Fruit fly (Drosophila melanogaster) whole organism, embryonic: ENCODE results near the gene yps.

Source experiments
- CG10267 ChIP-seq: fragments of 200-800 bp; sonication (Bioruptor generic); optimal IDR thresholded peaks from 2 replicates; lab custom pipeline; 2018; ENCODE audit warnings: missing biosample characterization, mild to moderate bottlenecking, missing genetic modification characterization, moderate library complexity
- CG11696 ChIP-seq: fragments of 200-800 bp; sonication (Bioruptor generic); IDR thresholded peaks from 2 replicates; pipeline ENCODE4 v1.3.6; 2022; ENCODE audit warnings: missing biosample characterization, missing genetic modification characterization
- CG12104 ChIP-seq: fragments of 200-800 bp; sonication (Bioruptor generic); optimal IDR thresholded peaks from 3 replicates; lab custom pipeline; 2016; ENCODE audit warnings: missing biosample characterization, missing genetic modification characterization
- CG15073 ChIP-seq: fragments of 200-800 bp; sonication (Bioruptor generic); optimal IDR thresholded peaks from 2 replicates; lab custom pipeline; 2016; ENCODE audit warnings: missing biosample characterization, missing genetic modification characterization
- CG15269 ChIP-seq: fragments of 200-800 bp; sonication (Bioruptor generic); optimal IDR thresholded peaks from 2 replicates; lab custom pipeline; 2018; ENCODE audit warnings: missing biosample characterization, mild to moderate bottlenecking, missing genetic modification characterization, moderate library complexity
- CG1529 ChIP-seq: fragments of 200-800 bp; sonication (Bioruptor generic); optimal IDR thresholded peaks from 3 replicates; lab custom pipeline; 2018; ENCODE audit warnings: missing biosample characterization, missing genetic modification characterization
- CG16863 ChIP-seq: fragments of 200-800 bp; sonication (Bioruptor generic); optimal IDR thresholded peaks from 3 replicates; lab custom pipeline; 2016; ENCODE audit warnings: missing biosample characterization, missing genetic modification characterization
- CG4617 ChIP-seq: fragments of 200-800 bp; sonication (Bioruptor generic); optimal IDR thresholded peaks from 3 replicates; lab custom pipeline; 2016; ENCODE audit warnings: missing biosample characterization, missing genetic modification characterization, borderline replicate concordance
- CG6272 ChIP-seq: fragments of 200-800 bp; sonication (Bioruptor generic); IDR thresholded peaks from 2 replicates; pipeline ENCODE4 v1.3.6; 2022; ENCODE audit warnings: missing biosample characterization, missing genetic modification characterization
- CG7928 ChIP-seq: fragments of 200-800 bp; sonication (Bioruptor generic); optimal IDR thresholded peaks from 2 replicates; lab custom pipeline; 2017; ENCODE audit warnings: missing biosample characterization, mild to moderate bottlenecking, missing genetic modification characterization
- CG7987 ChIP-seq: fragments of 200-800 bp; sonication (Bioruptor generic); optimal IDR thresholded peaks from 2 replicates; lab custom pipeline; 2018; ENCODE audit warnings: missing biosample characterization, mild to moderate bottlenecking, missing genetic modification characterization, moderate library complexity
- CG8281 ChIP-seq: fragments of 200-800 bp; sonication (Bioruptor generic); optimal IDR thresholded peaks from 2 replicates; lab custom pipeline; 2018; ENCODE audit warnings: missing biosample characterization, mild to moderate bottlenecking, missing genetic modification characterization, moderate library complexity
- CG8290 ChIP-seq, 3 experiments: fragments of 200-800 bp; sonication (Bioruptor generic); optimal IDR thresholded peaks; 2 replicates each; lab custom pipeline; 2016 to 2019; ENCODE audit warnings: missing biosample characterization in 3 of 3, missing genetic modification characterization in 3 of 3, mild to moderate bottlenecking in 2 of 3, moderate library complexity in 1 of 3
- CG9609 ChIP-seq: fragments of 200-800 bp; sonication (Bioruptor generic); optimal IDR thresholded peaks from 3 replicates; lab custom pipeline; 2016; ENCODE audit warnings: missing biosample characterization, missing genetic modification characterization
- CoRest ChIP-seq: fragments of 200-800 bp; sonication (Bioruptor generic); optimal IDR thresholded peaks from 3 replicates; lab custom pipeline; 2018; ENCODE audit warnings: missing biosample characterization, mild to moderate bottlenecking, missing genetic modification characterization, moderate library complexity
- Dip2 ChIP-seq: fragments of 200-800 bp; sonication (Bioruptor generic); IDR thresholded peaks from 2 replicates; pipeline ENCODE4 v1.3.6; 2022; ENCODE audit warnings: missing biosample characterization, missing genetic modification characterization
- Dp ChIP-seq: fragments of 200-800 bp; sonication (Bioruptor generic); optimal IDR thresholded peaks from 2 replicates; lab custom pipeline; 2018; ENCODE audit warnings: missing biosample characterization, mild to moderate bottlenecking, missing genetic modification characterization, moderate library complexity
- ERR ChIP-seq: fragments of 200-800 bp; sonication (Bioruptor generic); optimal IDR thresholded peaks from 2 replicates; lab custom pipeline; 2016; ENCODE audit warnings: missing biosample characterization, missing genetic modification characterization
- H2.0 ChIP-seq: fragments of 200-800 bp; sonication (Bioruptor generic); IDR thresholded peaks from 2 replicates; pipeline ENCODE4 v1.3.6; 2022; ENCODE audit warnings: missing biosample characterization, missing genetic modification characterization
- HHEX ChIP-seq: fragments of 200-800 bp; sonication (Bioruptor generic); optimal IDR thresholded peaks from 3 replicates; lab custom pipeline; 2017; ENCODE audit warnings: missing biosample characterization, mild to moderate bottlenecking, missing genetic modification characterization, missing genetic modification reagents
- HLHmδ ChIP-seq: fragments of 200-800 bp; sonication (Bioruptor generic); optimal IDR thresholded peaks from 2 replicates; lab custom pipeline; 2018; ENCODE audit warnings: missing biosample characterization, mild to moderate bottlenecking, missing genetic modification characterization, moderate library complexity
- Hand ChIP-seq: fragments of 200-800 bp; sonication (Bioruptor generic); optimal IDR thresholded peaks from 2 replicates; lab custom pipeline; 2017; ENCODE audit warnings: mild to moderate bottlenecking, missing biosample characterization, missing genetic modification reagents, missing genetic modification characterization
- Sox100B ChIP-seq: fragments of 200-800 bp; sonication (Bioruptor generic); optimal IDR thresholded peaks from 3 replicates; lab custom pipeline; 2018; ENCODE audit warnings: missing biosample characterization, mild to moderate bottlenecking, missing genetic modification characterization
- Trl ChIP-seq, 3 experiments: fragments of >200 bp in 2 of 3; fragments of 200-800 bp in 1 of 3; sonication (Bioruptor generic) in 1 of 3; optimal IDR thresholded peaks; 2 replicates in 1 of 3; 3 replicates in 2 of 3; lab custom pipeline; 2016 to 2017; ENCODE audit warnings: missing biosample characterization in 1 of 3, missing genetic modification characterization in 1 of 3
- Vsx1 ChIP-seq: fragments of 200-800 bp; sonication (Bioruptor generic); optimal IDR thresholded peaks from 2 replicates; lab custom pipeline; 2017; ENCODE audit warnings: missing biosample characterization, mild to moderate bottlenecking, missing genetic modification characterization, missing genetic modification reagents
- al ChIP-seq: fragments of 200-800 bp; sonication (Bioruptor generic); IDR thresholded peaks from 2 replicates; pipeline ENCODE4 v1.3.6; 2022; ENCODE audit warnings: missing biosample characterization, missing genetic modification characterization
- ap ChIP-seq: fragments of 200-800 bp; sonication (Bioruptor generic); IDR thresholded peaks from 2 replicates; pipeline ENCODE4 v1.3.6; 2022; ENCODE audit warnings: missing biosample characterization, missing genetic modification characterization
- bab2 ChIP-seq: fragments of 200-800 bp; sonication (Bioruptor generic); optimal IDR thresholded peaks from 2 replicates; lab custom pipeline; 2016; ENCODE audit warnings: missing biosample characterization, missing genetic modification characterization
- crc ChIP-seq: fragments of 200-800 bp; sonication (Bioruptor generic); optimal IDR thresholded peaks from 2 replicates; lab custom pipeline; 2016; ENCODE audit warnings: missing biosample characterization, missing genetic modification characterization
- crp ChIP-seq, 2 experiments: fragments of 200-800 bp; sonication (Bioruptor generic); optimal IDR thresholded peaks; 2 replicates in 1 of 2; 3 replicates in 1 of 2; lab custom pipeline; 2017; ENCODE audit warnings: missing biosample characterization in 2 of 2, missing genetic modification characterization in 2 of 2, mild to moderate bottlenecking in 1 of 2, moderate library complexity in 1 of 2
- da ChIP-seq: fragments of 200-800 bp; sonication (Bioruptor generic); optimal IDR thresholded peaks from 2 replicates; lab custom pipeline; 2016; ENCODE audit warnings: missing biosample characterization, missing genetic modification characterization
- en ChIP-seq: fragments of 200-800 bp; sonication (Bioruptor generic); optimal IDR thresholded peaks from 2 replicates; lab custom pipeline; 2016; ENCODE audit warnings: missing biosample characterization, missing genetic modification characterization
- fru ChIP-seq: fragments of >200 bp; optimal IDR thresholded peaks from 2 replicates; lab custom pipeline; 2017
- hth ChIP-seq: fragments of >200 bp; optimal IDR thresholded peaks from 2 replicates; lab custom pipeline; 2017; ENCODE audit warnings: inconsistent platforms
- jigr1 ChIP-seq: fragments of 200-800 bp; sonication (Bioruptor generic); IDR thresholded peaks from 3 replicates; pipeline ENCODE4 v1.3.6; 2022; ENCODE audit warnings: missing biosample characterization, missing genetic modification characterization
- jumu ChIP-seq: fragments of 200-800 bp; sonication (Bioruptor generic); optimal IDR thresholded peaks from 3 replicates; lab custom pipeline; 2016; ENCODE audit warnings: missing biosample characterization, missing genetic modification characterization
- kni ChIP-seq: fragments of 200-800 bp; sonication (Bioruptor generic); optimal IDR thresholded peaks from 3 replicates; lab custom pipeline; 2017; ENCODE audit warnings: mild to moderate bottlenecking, missing biosample characterization, missing genetic modification reagents, missing genetic modification characterization
- odd ChIP-seq: fragments of 200-800 bp; sonication (Bioruptor generic); optimal IDR thresholded peaks from 2 replicates; lab custom pipeline; 2017; ENCODE audit warnings: missing biosample characterization, mild to moderate bottlenecking, missing genetic modification characterization
- z ChIP-seq: fragments of 200-800 bp; sonication (Bioruptor generic); IDR thresholded peaks from 3 replicates; pipeline ENCODE4 v1.3.6; 2022; ENCODE audit warnings: missing biosample characterization, missing genetic modification characterization

The yps gene

dm6 chr3L:12131918-12132317 is 7.0 kb upstream of the yps start, which contains the start of gene DEF8 (continued):
- peak; percentile 40 for TF ChIP-seq kni (GFP tag; lab: Kevin White, UChicago)
- peak; percentile 65; the same call in 1 of the 2 replicates for TF ChIP-seq al (GFP tag; lab: Robert Waterston, UW)
- no peak for TF ChIP-seq hth (lab: Kevin White, UChicago)
- peak; percentile 88 for TF ChIP-seq Sox100B (GFP tag; lab: Kevin White, UChicago)
- peak; percentile 97 for TF ChIP-seq CG7928 (GFP tag; lab: Kevin White, UChicago)
- TF ChIP-seq Vsx1, result no peak
- TF ChIP-seq HLHmδ (GFP tag; lab: Kevin White, UChicago), result no peak
- peak; percentile 82 for TF ChIP-seq odd (GFP tag; lab: Kevin White, UChicago)
- no peak for TF ChIP-seq z (GFP tag; lab: Robert Waterston, UW)
- peak; percentile 88 for TF ChIP-seq CG10267 (tag; lab: Kevin White, UChicago)
- peak; percentile 18 for TF ChIP-seq jumu (GFP tag; lab: Kevin White, UChicago)
- TF ChIP-seq CG8290 (GFP tag; optimal IDR thresholded peaks at IDR 0.05; lab: Kevin White, UChicago), result peak; percentile 79
- no peak for TF ChIP-seq CG8290 (tag; optimal IDR thresholded peaks at IDR 0.05; lab: Kevin White, UChicago)
- peak; percentile 19 for TF ChIP-seq CG9609 (GFP tag; lab: Kevin White, UChicago)
- TF ChIP-seq CG16863 (GFP tag; lab: Kevin White, UChicago), result peak; percentile 45

DNA sequence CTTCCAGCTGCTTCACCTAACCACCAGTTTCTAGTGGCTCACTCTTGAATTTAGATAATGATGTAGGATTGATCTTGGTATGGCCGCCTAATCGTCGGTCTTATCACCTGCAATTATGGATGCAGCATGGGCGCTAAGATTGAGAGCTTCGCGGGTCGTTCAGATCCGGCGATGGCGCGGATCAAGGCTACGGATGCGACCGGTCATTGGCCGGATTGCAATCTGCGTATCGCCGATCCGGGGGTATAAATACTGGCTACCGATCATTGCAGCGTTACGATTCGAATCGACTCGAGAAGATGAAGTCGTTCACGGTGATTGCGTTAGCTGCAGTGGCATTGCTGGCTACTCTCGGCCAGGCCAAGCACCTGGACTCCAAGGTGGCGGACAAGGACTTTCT is 4.2 kb upstream of the yps start, which contains the start of gene Lsp2:
Gene Lsp2, plus strand, starts transcription at position 283 of the 400 bp plus-strand sequence.
- no peak for TF ChIP-seq H2.0 (GFP tag; lab: Robert Waterston, UW)
- TF ChIP-seq CG15073 (GFP tag; lab: Kevin White, UChicago), result no peak
- no peak for TF ChIP-seq ap (GFP tag; lab: Robert Waterston, UW)
- no peak for TF ChIP-seq jigr1 (GFP tag; lab: Robert Waterston, UW)
- no peak for TF ChIP-seq CG4617 (GFP tag; lab: Kevin White, UChicago)
- TF ChIP-seq da (GFP tag; lab: Kevin White, UChicago), result no peak
- TF ChIP-seq Hand (GFP tag; lab: Kevin White, UChicago), result no peak
- no peak for TF ChIP-seq CG6272
- no peak for TF ChIP-seq HHEX (GFP tag; lab: Kevin White, UChicago)

DNA sequence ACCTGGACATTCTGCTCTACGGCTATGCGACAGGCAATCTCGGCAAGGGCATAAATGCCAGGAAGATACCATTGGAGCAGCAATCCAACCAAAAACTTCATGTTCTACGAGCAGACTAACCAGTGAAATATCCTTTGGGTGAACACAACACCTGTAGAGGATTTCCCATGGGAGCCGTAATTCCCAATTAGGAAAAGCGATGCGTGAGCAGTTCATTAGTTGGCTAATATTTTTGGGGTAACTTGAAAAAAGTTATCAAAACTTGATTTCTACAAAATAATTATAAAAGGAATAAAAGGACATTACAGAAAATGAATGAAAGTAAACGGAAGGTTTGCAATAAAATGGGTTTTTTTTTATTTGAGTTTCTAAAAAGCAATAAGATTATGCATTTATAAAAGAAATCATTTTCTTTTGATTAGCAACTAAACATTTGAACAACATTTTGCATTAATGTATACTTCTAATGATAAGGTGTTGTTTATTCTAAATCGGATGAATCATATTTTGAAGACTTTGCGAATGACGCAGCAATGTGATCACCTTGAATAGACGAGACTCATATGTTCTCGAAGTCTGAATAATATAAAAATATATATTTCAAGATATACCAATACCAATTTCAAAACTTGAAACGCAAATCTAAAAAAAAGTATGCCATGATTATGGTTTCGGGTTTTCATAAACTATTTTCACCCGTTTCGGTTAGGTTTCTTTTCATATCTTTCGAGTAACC is 2.5 kb upstream of the yps start, which contains the start of the genes Ir68b and CG34241:
Gene Ir68b, minus strand, starts transcription at position 101 of the 736 bp plus-strand sequence.
Gene CG34241, plus strand, starts transcription at position 686 of the 736 bp plus-strand sequence.
- TF ChIP-seq Trl (optimal IDR thresholded peaks at IDR 0.05; lab: Kevin White, UChicago) (no peak), Trl (GFP tag; optimal IDR thresholded peaks at IDR 0.05; lab: Kevin White, UChicago) (no peak), Dip2 (no peak), CG8281 (tag; lab: Kevin White, UChicago) (no peak), CG15269 (tag; lab: Kevin White, UChicago) (no peak), fru (lab: Kevin White, UChicago) (no peak), CG11696 (GFP tag; lab: Robert Waterston, UW) (no peak), CG7987 (GFP tag; lab: Kevin White, UChicago) (no peak), Dp (GFP tag; lab: Kevin White, UChicago) (no peak), CoRest (tag; lab: Kevin White, UChicago) (no peak), bab2 (GFP tag; lab: Kevin White, UChicago) (no peak), crc (GFP tag; lab: Kevin White, UChicago) (no peak), CG12104 (GFP tag; lab: Kevin White, UChicago) (no peak), ERR (GFP tag; lab: Kevin White, UChicago) (no peak), crp (GFP tag; optimal IDR thresholded peaks at IDR 0.05; lab: Kevin White, UChicago) (no peak), CG1529 (GFP tag; lab: Kevin White, UChicago) (no peak), en (GFP tag; lab: Kevin White, UChicago) (no peak)
- TF ChIP-seq, all 482 proteins: peak for 0
